Worm (Caenorhabditis elegans) whole organism, L4/young adult: ENCODE data around the gene maph-9.

Experiments
- W03F9.2 ChIP-seq: fragments of 150-350 bp; optimal IDR thresholded peaks from 2 replicates; lab custom pipeline; 2014; ENCODE audit warnings: missing biosample characterization, missing genetic modification characterization
- dao-5 ChIP-seq: sonication (generic microtip); optimal IDR thresholded peaks from 2 replicates; lab custom pipeline; 2016; ENCODE audit warnings: missing genotype, missing genetic modification characterization, moderate library complexity, missing compliant biosample characterization
- him-1 ChIP-seq: sonication (generic microtip); optimal IDR thresholded peaks from 2 replicates; lab custom pipeline; 2016; ENCODE audit warnings: missing genotype, missing genetic modification reagents, missing genetic modification characterization, missing compliant biosample characterization

maph-9 gene

ce11 chrIV:7158161-7158560 lies 1.7 kb downstream of the maph-9 start:
- TF ChIP-seq dao-5 (tag; lab: Kevin White, UChicago) (no peak), W03F9.2 (tag; lab: Kevin White, UChicago) (no peak), him-1 (tag; lab: Kevin White, UChicago) (no peak)

- TF ChIP-seq dao-5 (tag; lab: Kevin White, UChicago) (no peak), W03F9.2 (tag; lab: Kevin White, UChicago) (no peak), him-1 (tag; lab: Kevin White, UChicago) (no peak)
These were observed 3.2 kb downstream of the maph-9 start for ce11 chrIV:7159586-7159985.

- no peak for TF ChIP-seq him-1 (tag; lab: Kevin White, UChicago)
- TF ChIP-seq dao-5 (tag; lab: Kevin White, UChicago) = no peak
- TF ChIP-seq W03F9.2 (tag; lab: Kevin White, UChicago) = no peak
These were observed 9.3 kb downstream of the maph-9 start, which contains the start of gene rpc-1 for ce11 chrIV:7165723-7166122. TSS of gene rpc-1 (minus strand) at chrIV:7165748.

- TF ChIP-seq him-1 (tag; lab: Kevin White, UChicago) (no peak), W03F9.2 (tag; lab: Kevin White, UChicago) (no peak), dao-5 (tag; lab: Kevin White, UChicago) (no peak)
These were observed 10.1 kb downstream of the maph-9 start, which contains the start of gene C42D4.18 for ce11 chrIV:7166553-7166952. TSS of gene C42D4.18 (plus strand) at chrIV:7166783.

- TF ChIP-seq W03F9.2 (tag; lab: Kevin White, UChicago) = no peak
- no peak for TF ChIP-seq him-1 (tag; lab: Kevin White, UChicago)
- TF ChIP-seq dao-5 (tag; lab: Kevin White, UChicago) = no peak
These were observed 11.7 kb downstream of the maph-9 start, which contains the start of gene skr-16 for ce11 chrIV:7167983-7168760. TSS of gene skr-16 (plus strand) at chrIV:7168710.

ce11 chrIV:7171222-7171621 lies 14.8 kb downstream of the maph-9 start, which contains the start of gene str-220:
TSS of gene str-220 (minus strand) at chrIV:7171322.
- TF ChIP-seq dao-5 (tag; lab: Kevin White, UChicago) = no peak
- no peak for TF ChIP-seq him-1 (tag; lab: Kevin White, UChicago)
- TF ChIP-seq W03F9.2 (tag; lab: Kevin White, UChicago) = no peak

- TF ChIP-seq him-1 (tag; lab: Kevin White, UChicago) (no peak), W03F9.2 (tag; lab: Kevin White, UChicago) (no peak), dao-5 (tag; lab: Kevin White, UChicago) (no peak)
These were observed 17.1 kb downstream of the maph-9 start, which contains the start of gene str-1 for ce11 chrIV:7173489-7173888. TSS of gene str-1 (plus strand) at chrIV:7173789.

ce11 chrIV:7175346-7175745 lies 18.9 kb downstream of the maph-9 start, which contains the start of gene C42D4.19:
TSS of gene C42D4.19 (plus strand) at chrIV:7175646.
- no peak for TF ChIP-seq W03F9.2 (tag; lab: Kevin White, UChicago)
- TF ChIP-seq him-1 (tag; lab: Kevin White, UChicago) = no peak
- no peak for TF ChIP-seq dao-5 (tag; lab: Kevin White, UChicago)

ce11 chrIV:7176887-7177286 lies 20.5 kb downstream of the maph-9 start, which contains the start of gene str-44:
TSS of gene str-44 (plus strand) at chrIV:7177187.
- TF ChIP-seq him-1 (tag; lab: Kevin White, UChicago) (no peak), W03F9.2 (tag; lab: Kevin White, UChicago) (no peak), dao-5 (tag; lab: Kevin White, UChicago) (no peak)

- TF ChIP-seq him-1 (tag; lab: Kevin White, UChicago) = no peak
- TF ChIP-seq W03F9.2 (tag; lab: Kevin White, UChicago) = no peak
- TF ChIP-seq dao-5 (tag; lab: Kevin White, UChicago) = no peak
These were observed 22.5 kb downstream of the maph-9 start, which contains the start of gene C42D4.3 for ce11 chrIV:7178942-7179341. TSS of gene C42D4.3 (plus strand) at chrIV:7179239.

- TF ChIP-seq W03F9.2 (tag; lab: Kevin White, UChicago) (peak; percentile 6), dao-5 (tag; lab: Kevin White, UChicago) (no peak), him-1 (tag; lab: Kevin White, UChicago) (no peak)
These were observed 23.9 kb downstream of the maph-9 start, which contains the start of gene cest-10 for ce11 chrIV:7180304-7180703. TSS of gene cest-10 (plus strand) at chrIV:7180557.

- TF ChIP-seq W03F9.2 (tag; lab: Kevin White, UChicago) (peak; percentile 12), dao-5 (tag; lab: Kevin White, UChicago) (no peak)
These were observed 26.4 kb downstream of the maph-9 start for ce11 chrIV:7182818-7183217.

ce11 chrIV:7184597-7184996 lies 28.2 kb downstream of the maph-9 start, which contains the start of gene clec-179:
TSS of gene clec-179 (minus strand) at chrIV:7184697.
- TF ChIP-seq him-1 (tag; lab: Kevin White, UChicago) (no peak), W03F9.2 (tag; lab: Kevin White, UChicago) (no peak), dao-5 (tag; lab: Kevin White, UChicago) (no peak)
